Comparison of ENCODE assay signal across 4 worm cellular contexts in genomic region chrV:6579992-6580391, ce11.
TF ChIP-seq lines count a peak whose summit lies in the region.

TSS of gene EGAP9.3 (minus strand) at chrV:6580122.

TF ChIP-seq in whole organism, L2 larva, 48 proteins besides CTCF, POLR2A, EP300 and RAD21:
- TF ChIP-seq lsy-2 (tag; optimal IDR thresholded peaks at IDR 0.05; lab: Kevin White, UChicago) (no peak), sma-9 (GFP tag; optimal IDR thresholded peaks at IDR 0.05; lab: Kevin White, UChicago) (no peak), sma-9 (tag; optimal IDR thresholded peaks at IDR 0.05; lab: Kevin White, UChicago) (no peak), mbf-1 (tag; optimal IDR thresholded peaks at IDR 0.05; lab: Kevin White, UChicago) (no peak), peb-1 (tag; optimal IDR thresholded peaks at IDR 0.05; lab: Kevin White, UChicago) (no peak), ceh-82 (tag; optimal IDR thresholded peaks at IDR 0.05; lab: Kevin White, UChicago) (no peak), nhr-23 (tag; optimal IDR thresholded peaks at IDR 0.05; lab: Kevin White, UChicago) (no peak), dmd-4 (tag; optimal IDR thresholded peaks at IDR 0.05; lab: Kevin White, UChicago) (no peak), fos-1 (tag; optimal IDR thresholded peaks at IDR 0.05; lab: Kevin White, UChicago) (peak; percentile 74)

TF ChIP-seq in whole organism, L3 larva, 47 proteins besides CTCF, POLR2A, EP300 and RAD21:
- peak; percentile 34 for TF ChIP-seq elt-2 (tag; optimal IDR thresholded peaks at IDR 0.05; lab: Kevin White, UChicago)
- no peak for TF ChIP-seq lin-39 (tag; optimal IDR thresholded peaks at IDR 0.05; lab: Kevin White, UChicago)
- no peak for TF ChIP-seq lsy-12 (tag; optimal IDR thresholded peaks at IDR 0.05; lab: Kevin White, UChicago)
- no peak for TF ChIP-seq nhr-23 (tag; optimal IDR thresholded peaks at IDR 0.05; lab: Kevin White, UChicago)
- no peak for TF ChIP-seq ceh-16 (tag; optimal IDR thresholded peaks at IDR 0.05; lab: Kevin White, UChicago)
- TF ChIP-seq ceh-9 (tag; optimal IDR thresholded peaks at IDR 0.05; lab: Kevin White, UChicago) = no peak
- TF ChIP-seq pqm-1 (tag; optimal IDR thresholded peaks at IDR 0.05; lab: Kevin White, UChicago) = peak; percentile 21
- TF ChIP-seq mdl-1 (tag; optimal IDR thresholded peaks at IDR 0.05; lab: Kevin White, UChicago) = no peak
- TF ChIP-seq nhr-12 (tag; optimal IDR thresholded peaks at IDR 0.05; lab: Kevin White, UChicago) = no peak
- no peak for TF ChIP-seq nhr-237 (tag; optimal IDR thresholded peaks at IDR 0.05; lab: Kevin White, UChicago)
- TF ChIP-seq ceh-82 (tag; optimal IDR thresholded peaks at IDR 0.05; lab: Kevin White, UChicago) = no peak

TF ChIP-seq in whole organism, L4 larva, 104 proteins besides CTCF, POLR2A, EP300 and RAD21:
- no peak for TF ChIP-seq ZK337.2 (GFP tag; IDR thresholded peaks at IDR 0.05; lab: Robert Waterston, UW)
- TF ChIP-seq daf-16 (GFP tag; optimal IDR thresholded peaks at IDR 0.05; lab: Kevin White, UChicago) = no peak
- TF ChIP-seq daf-16 (tag; optimal IDR thresholded peaks at IDR 0.05; lab: Kevin White, UChicago) = peak; percentile 19
- TF ChIP-seq hlh-30 (tag; optimal IDR thresholded peaks at IDR 0.05; lab: Kevin White, UChicago; ENCODE audit: insufficient read depth) = no peak
- peak; percentile 43 for TF ChIP-seq pqm-1 (tag; optimal IDR thresholded peaks at IDR 0.05; lab: Kevin White, UChicago)
- no peak for TF ChIP-seq zag-1 (tag; optimal IDR thresholded peaks at IDR 0.05; lab: Kevin White, UChicago)
- no peak for TF ChIP-seq nhr-111 (GFP tag; optimal IDR thresholded peaks at IDR 0.05; lab: Kevin White, UChicago)
- no peak for TF ChIP-seq hif-1 (tag; optimal IDR thresholded peaks at IDR 0.05; lab: Kevin White, UChicago)
- TF ChIP-seq nhr-76 (tag; optimal IDR thresholded peaks at IDR 0.05; lab: Kevin White, UChicago) = no peak
- no peak for TF ChIP-seq fos-1 (tag; optimal IDR thresholded peaks at IDR 0.05; lab: Kevin White, UChicago)
- TF ChIP-seq set-16 (GFP tag; IDR thresholded peaks at IDR 0.05; lab: Robert Waterston, UW) = no peak
- TF ChIP-seq ztf-11 (tag; optimal IDR thresholded peaks at IDR 0.05; lab: Kevin White, UChicago) = no peak
- no peak for TF ChIP-seq ctbp-1 (GFP tag; IDR thresholded peaks at IDR 0.05; lab: Robert Waterston, UW)
- TF ChIP-seq mxl-2 (GFP tag; conservative IDR thresholded peaks at IDR 0.05; lab: Robert Waterston, UW) = no peak
- TF ChIP-seq ceh-44 (GFP tag; IDR thresholded peaks at IDR 0.05; lab: Robert Waterston, UW) = no peak
- peak; percentile 69 for TF ChIP-seq nhr-28 (tag; optimal IDR thresholded peaks at IDR 0.05; lab: Kevin White, UChicago)
- no peak for TF ChIP-seq mdt-29 (GFP tag; IDR thresholded peaks at IDR 0.05; lab: Robert Waterston, UW)
- no peak for TF ChIP-seq attf-4 (tag; optimal IDR thresholded peaks at IDR 0.05; lab: Kevin White, UChicago)
- no peak for TF ChIP-seq sdz-12 (GFP tag; optimal IDR thresholded peaks at IDR 0.05; lab: Kevin White, UChicago)
- TF ChIP-seq spr-3 (GFP tag; optimal IDR thresholded peaks at IDR 0.05; lab: Kevin White, UChicago) = no peak
- no peak for TF ChIP-seq zip-2 (tag; optimal IDR thresholded peaks at IDR 0.05; lab: Kevin White, UChicago)

TF ChIP-seq in whole organism, young adult, 124 proteins besides CTCF, POLR2A, EP300 and RAD21:
- no peak for TF ChIP-seq ceh-58 (GFP tag; IDR thresholded peaks at IDR 0.05; lab: Robert Waterston, UW)
- TF ChIP-seq nhr-80 (tag; optimal IDR thresholded peaks at IDR 0.05; lab: Kevin White, UChicago) = peak; percentile 59
